Worm (Caenorhabditis elegans): ENCODE measurements around the gene ZK1128.1.

DNA sequence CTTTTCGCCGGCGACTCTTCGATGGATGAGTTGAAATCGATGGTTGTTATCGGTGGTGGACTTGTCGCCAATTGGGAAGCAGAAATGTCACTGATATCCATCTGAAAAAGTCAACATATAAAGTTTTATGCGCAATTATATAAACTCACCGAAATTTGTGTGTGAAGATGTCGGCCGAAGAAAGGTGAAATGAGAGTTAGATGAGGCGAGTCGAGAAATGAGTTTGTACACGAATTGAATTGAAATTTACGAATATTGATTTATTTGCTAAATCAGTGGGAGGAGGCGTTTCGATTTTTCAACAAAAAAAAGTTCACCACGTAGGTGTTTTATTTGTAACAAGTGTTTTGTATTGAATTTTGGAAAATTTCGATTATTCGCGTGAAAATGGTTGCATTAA lies 13.2 kb downstream of the ZK1128.1 start, which contains the start of gene kel-10:
- no peak for TF ChIP-seq nfya-1 (tag; optimal IDR thresholded peaks at IDR 0.05)
- TF ChIP-seq ceh-31 (tag; optimal IDR thresholded peaks at IDR 0.05) = no peak
- no peak for TF ChIP-seq unc-86 (tag; optimal IDR thresholded peaks at IDR 0.05)
- TF ChIP-seq ceh-14 (tag; optimal IDR thresholded peaks at IDR 0.05) = no peak
- TF ChIP-seq T23F11.4 (GFP tag; optimal IDR thresholded peaks at IDR 0.05) = no peak
- TF ChIP-seq F13H6.1 (tag; optimal IDR thresholded peaks at IDR 0.05) = no peak
- TF ChIP-seq pqm-1 (tag; optimal IDR thresholded peaks at IDR 0.05) = no peak
- TF ChIP-seq sdc-2 (tag; optimal IDR thresholded peaks at IDR 0.05) = no peak
- TF ChIP-seq Y22D7AL.16 (tag; optimal IDR thresholded peaks at IDR 0.05) = no peak
- TF ChIP-seq pros-1 (tag; optimal IDR thresholded peaks at IDR 0.05) = no peak
